Worm (Caenorhabditis elegans) whole organism, late embryonic: ENCODE data around the gene T10B9.9.

Experiments
- C38D4.7 ChIP-seq: fragments of 200-800 bp; sonication (Bioruptor generic); optimal IDR thresholded peaks from 2 replicates; lab custom pipeline; 2018; ENCODE audit warnings: mild to moderate bottlenecking, missing genetic modification characterization, moderate library complexity, missing compliant biosample characterization
- F13H6.1 ChIP-seq: sonication (generic microtip); optimal IDR thresholded peaks from 2 replicates; lab custom pipeline; 2016; ENCODE audit warnings: missing genetic modification characterization, missing compliant biosample characterization
- K02D7.2 ChIP-seq: sonication (generic microtip); optimal IDR thresholded peaks from 2 replicates; lab custom pipeline; 2017; ENCODE audit warnings: mild to moderate bottlenecking, missing genetic modification characterization, missing compliant biosample characterization
- Y22D7AL.16 ChIP-seq: sonication (generic microtip); optimal IDR thresholded peaks from 2 replicates; lab custom pipeline; 2016; ENCODE audit warnings: missing genetic modification characterization, missing compliant biosample characterization
- ahr-1 ChIP-seq: sonication (generic microtip); optimal IDR thresholded peaks from 2 replicates; lab custom pipeline; 2016; ENCODE audit warnings: missing genetic modification characterization, missing compliant biosample characterization
- ceh-14 ChIP-seq: sonication (generic microtip); optimal IDR thresholded peaks from 2 replicates; lab custom pipeline; 2016; ENCODE audit warnings: missing genotype, missing genetic modification characterization, missing compliant biosample characterization
- ceh-18 ChIP-seq: sonication (generic microtip); optimal IDR thresholded peaks from 2 replicates; lab custom pipeline; 2016; ENCODE audit warnings: missing genetic modification characterization, missing compliant biosample characterization
- ceh-2 ChIP-seq: sonication (generic microtip); optimal IDR thresholded peaks from 2 replicates; lab custom pipeline; 2016; ENCODE audit warnings: missing genotype, missing genetic modification characterization, missing compliant biosample characterization
- ceh-22 ChIP-seq: sonication (generic microtip); optimal IDR thresholded peaks from 2 replicates; lab custom pipeline; 2017; ENCODE audit warnings: missing biosample characterization, missing genetic modification characterization
- ceh-24 ChIP-seq: sonication (generic microtip); optimal IDR thresholded peaks from 2 replicates; lab custom pipeline; 2016; ENCODE audit warnings: mild to moderate bottlenecking, missing genetic modification characterization, missing compliant biosample characterization
- ceh-31 ChIP-seq: sonication (generic microtip); optimal IDR thresholded peaks from 2 replicates; lab custom pipeline; 2016; ENCODE audit warnings: missing genetic modification characterization, missing compliant biosample characterization
- ceh-34 ChIP-seq: sonication (generic microtip); optimal IDR thresholded peaks from 2 replicates; lab custom pipeline; 2016; ENCODE audit warnings: mild to moderate bottlenecking, missing genetic modification characterization, missing compliant biosample characterization
- ceh-45 ChIP-seq: fragments of 200-800 bp; sonication (Bioruptor generic); IDR thresholded peaks from 2 replicates; pipeline ENCODE4 v1.3.6; 2022; ENCODE audit warnings: missing genetic modification reagents, missing genetic modification characterization, missing compliant biosample characterization
- ceh-6 ChIP-seq: fragments of 200-800 bp; sonication (Bioruptor generic); optimal IDR thresholded peaks from 2 replicates; lab custom pipeline; 2018; ENCODE audit warnings: mild to moderate bottlenecking, missing genetic modification characterization, missing compliant biosample characterization
- ceh-9 ChIP-seq: sonication (generic microtip); optimal IDR thresholded peaks from 2 replicates; lab custom pipeline; 2016; ENCODE audit warnings: mild to moderate bottlenecking, missing genetic modification characterization, inconsistent platforms, missing compliant biosample characterization
- che-1 ChIP-seq: sonication (generic microtip); optimal IDR thresholded peaks from 2 replicates; lab custom pipeline; 2016; ENCODE audit warnings: mild to moderate bottlenecking, missing genetic modification characterization, missing compliant biosample characterization
- elt-2 ChIP-seq: sonication (generic microtip); optimal IDR thresholded peaks from 2 replicates; lab custom pipeline; 2016; ENCODE audit warnings: missing genetic modification reagents, missing genetic modification characterization, missing compliant biosample characterization
- elt-4 ChIP-seq: sonication (generic microtip); optimal IDR thresholded peaks from 2 replicates; lab custom pipeline; 2016; ENCODE audit warnings: missing genetic modification characterization, missing compliant biosample characterization
- fax-1 ChIP-seq: sonication (generic microtip); optimal IDR thresholded peaks from 2 replicates; lab custom pipeline; 2016; ENCODE audit warnings: missing genotype, missing genetic modification characterization, missing compliant biosample characterization
- fkh-10 ChIP-seq: fragments of 150-350 bp; optimal IDR thresholded peaks from 2 replicates; lab custom pipeline; 2014; ENCODE audit warnings: missing biosample characterization, missing genetic modification reagents, missing genetic modification characterization
- hlh-15 ChIP-seq: sonication (generic microtip); optimal IDR thresholded peaks from 2 replicates; lab custom pipeline; 2016; ENCODE audit warnings: missing genetic modification characterization, missing compliant biosample characterization
- hlh-30 ChIP-seq: sonication (generic microtip); optimal IDR thresholded peaks from 2 replicates; lab custom pipeline; 2017; ENCODE audit warnings: antibody characterized with exemption, missing genetic modification characterization, missing compliant biosample characterization; ENCODE audit not compliant: insufficient read depth
- hlh-6 ChIP-seq: sonication (generic microtip); optimal IDR thresholded peaks from 2 replicates; lab custom pipeline; 2016; ENCODE audit warnings: missing genotype, missing genetic modification characterization, missing compliant biosample characterization
- hlh-8 ChIP-seq: sonication (generic microtip); optimal IDR thresholded peaks from 2 replicates; lab custom pipeline; 2016; ENCODE audit warnings: missing genotype, missing genetic modification characterization, missing compliant biosample characterization
- lim-6 ChIP-seq: sonication (generic microtip); optimal IDR thresholded peaks from 2 replicates; lab custom pipeline; 2016; ENCODE audit warnings: missing genetic modification characterization, missing compliant biosample characterization
- madf-2 ChIP-seq: sonication (generic microtip); optimal IDR thresholded peaks from 2 replicates; lab custom pipeline; 2017; ENCODE audit warnings: missing genetic modification characterization, missing compliant biosample characterization
- mec-3 ChIP-seq: sonication (generic microtip); optimal IDR thresholded peaks from 2 replicates; lab custom pipeline; 2016; ENCODE audit warnings: borderline replicate concordance, missing genetic modification characterization, missing compliant biosample characterization
- nhr-11 ChIP-seq: fragments of 150-350 bp; optimal IDR thresholded peaks from 2 replicates; lab custom pipeline; 2014; ENCODE audit warnings: missing biosample characterization, missing genetic modification characterization
- nhr-232 ChIP-seq: sonication (generic microtip); optimal IDR thresholded peaks from 2 replicates; lab custom pipeline; 2016; ENCODE audit warnings: missing genetic modification characterization, missing compliant biosample characterization
- npax-4 ChIP-seq: sonication (generic microtip); optimal IDR thresholded peaks from 2 replicates; lab custom pipeline; 2016; ENCODE audit warnings: missing genetic modification characterization, missing compliant biosample characterization
- odd-2 ChIP-seq: sonication (generic microtip); optimal IDR thresholded peaks from 2 replicates; lab custom pipeline; 2017; ENCODE audit warnings: antibody characterized with exemption, mild to moderate bottlenecking, missing genetic modification characterization, missing compliant biosample characterization
- pag-3 ChIP-seq: sonication (generic microtip); optimal IDR thresholded peaks from 2 replicates; lab custom pipeline; 2016; ENCODE audit warnings: missing compliant biosample characterization, missing genetic modification characterization, borderline replicate concordance
- pax-1 ChIP-seq: fragments of 150-350 bp; optimal IDR thresholded peaks from 2 replicates; lab custom pipeline; 2014; ENCODE audit warnings: missing biosample characterization, missing genetic modification characterization
- pha-2 ChIP-seq: sonication (generic microtip); optimal IDR thresholded peaks from 2 replicates; lab custom pipeline; 2017; ENCODE audit warnings: mild to moderate bottlenecking, missing genetic modification characterization, missing compliant biosample characterization
- pha-4 ChIP-seq: fragments of 150-350 bp; optimal IDR thresholded peaks from 2 replicates; lab custom pipeline; 2018; ENCODE audit warnings: missing biosample characterization, missing genetic modification reagents, missing genetic modification characterization
- pros-1 ChIP-seq: fragments of 150-350 bp; optimal IDR thresholded peaks from 2 replicates; lab custom pipeline; 2014; ENCODE audit warnings: missing biosample characterization, missing genetic modification reagents, missing genetic modification characterization
- ref-2 ChIP-seq: sonication (generic microtip); optimal IDR thresholded peaks from 2 replicates; lab custom pipeline; 2016; ENCODE audit warnings: missing genetic modification characterization, missing compliant biosample characterization
- sdc-2 ChIP-seq: sonication (generic microtip); optimal IDR thresholded peaks from 2 replicates; lab custom pipeline; 2016; ENCODE audit warnings: missing genotype, missing genetic modification characterization, missing compliant biosample characterization
- sox-2 ChIP-seq: fragments of 200-800 bp; sonication (Bioruptor generic); IDR thresholded peaks from 2 replicates; pipeline ENCODE4 v1.3.6; 2022; ENCODE audit warnings: missing genetic modification reagents, missing genetic modification characterization, missing compliant biosample characterization
- syd-9 ChIP-seq: sonication (generic microtip); optimal IDR thresholded peaks from 2 replicates; lab custom pipeline; 2016; ENCODE audit warnings: mild to moderate bottlenecking, missing genetic modification characterization, moderate library complexity, missing compliant biosample characterization
- ttx-3 ChIP-seq: sonication (generic microtip); optimal IDR thresholded peaks from 2 replicates; lab custom pipeline; 2016; ENCODE audit warnings: missing genetic modification reagents, missing genetic modification characterization, missing compliant biosample characterization
- unc-55 ChIP-seq: sonication (generic microtip); optimal IDR thresholded peaks from 2 replicates; lab custom pipeline; 2017; ENCODE audit warnings: missing biosample characterization, missing genetic modification reagents, missing genetic modification characterization
- unc-86 ChIP-seq: sonication (generic microtip); optimal IDR thresholded peaks from 2 replicates; lab custom pipeline; 2016; ENCODE audit warnings: missing genetic modification characterization, missing compliant biosample characterization
- zip-5 ChIP-seq: sonication (generic microtip); optimal IDR thresholded peaks from 2 replicates; lab custom pipeline; 2016; ENCODE audit warnings: missing genetic modification characterization, missing compliant biosample characterization
- ztf-16 ChIP-seq: sonication (generic microtip); optimal IDR thresholded peaks from 2 replicates; lab custom pipeline; 2017; ENCODE audit warnings: missing genetic modification characterization, missing compliant biosample characterization

Gene T10B9.9

DNA sequence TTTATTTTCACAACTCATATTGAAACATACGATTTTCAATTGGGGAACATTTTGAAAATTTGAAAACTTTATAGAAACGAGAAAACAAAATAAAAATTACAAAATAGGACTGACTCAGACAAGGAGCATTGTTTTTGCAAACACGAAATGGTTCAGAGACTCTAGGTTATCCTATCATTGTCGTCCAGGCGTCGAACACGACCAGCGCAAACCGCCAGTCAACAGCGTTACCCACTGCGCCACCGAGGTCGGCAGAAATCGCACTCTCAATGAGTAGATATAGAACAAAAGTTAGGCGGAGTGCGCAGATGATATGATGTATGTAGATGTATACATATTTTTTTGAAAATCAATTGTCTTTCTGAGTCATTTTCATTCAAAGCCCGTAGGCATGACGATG, 1.0 kb downstream of the T10B9.9 start (continued):
- TF ChIP-seq zip-5 (tag; lab: Kevin White, UChicago) (peak; percentile 43), elt-4 (tag; lab: Kevin White, UChicago) (no peak), ceh-9 (tag; lab: Kevin White, UChicago) (peak; percentile 62), fkh-10 (GFP tag; lab: Kevin White, UChicago) (no peak), ceh-31 (peak; percentile 63), ceh-14 (tag; lab: Kevin White, UChicago) (peak; percentile 87), unc-86 (peak; percentile 87), ceh-34 (tag; lab: Kevin White, UChicago) (peak; percentile 81), sox-2 (peak; percentile 83), Y22D7AL.16 (peak; percentile 66), elt-2 (tag; lab: Kevin White, UChicago) (peak; percentile 90), npax-4 (tag; lab: Kevin White, UChicago) (peak; percentile 50), sdc-2 (tag; lab: Kevin White, UChicago) (peak; percentile 79), pag-3 (tag; lab: Kevin White, UChicago) (no peak), ceh-2 (peak; percentile 76), syd-9 (peak; percentile 78), nhr-11 (no peak), pha-4 (tag; lab: Kevin White, UChicago) (no peak), mec-3 (no peak), pha-2 (tag; lab: Kevin White, UChicago) (peak; percentile 78), pax-1 (tag; lab: Kevin White, UChicago) (no peak), ceh-18 (tag; lab: Kevin White, UChicago) (peak; percentile 10), C38D4.7 (GFP tag; lab: Kevin White, UChicago) (peak; percentile 81), madf-2 (peak; percentile 58), ceh-45 (GFP tag; lab: Robert Waterston, UW) (0 out of 2 replicates have a peak, but pooled peaks have one; percentile 61), ceh-6 (GFP tag; lab: Kevin White, UChicago) (peak; percentile 84), hlh-8 (tag; lab: Kevin White, UChicago) (no peak), unc-55 (GFP tag; lab: Kevin White, UChicago) (no peak), hlh-30 (tag; lab: Kevin White, UChicago) (peak; percentile 2), lim-6 (tag; lab: Kevin White, UChicago) (peak; percentile 32), nhr-232 (tag; lab: Kevin White, UChicago) (peak; percentile 79), odd-2 (no peak), ceh-22 (no peak), ahr-1 (tag; lab: Kevin White, UChicago) (no peak), fax-1 (tag; lab: Kevin White, UChicago) (peak; percentile 68), ref-2 (tag; lab: Kevin White, UChicago) (peak; percentile 73)

DNA sequence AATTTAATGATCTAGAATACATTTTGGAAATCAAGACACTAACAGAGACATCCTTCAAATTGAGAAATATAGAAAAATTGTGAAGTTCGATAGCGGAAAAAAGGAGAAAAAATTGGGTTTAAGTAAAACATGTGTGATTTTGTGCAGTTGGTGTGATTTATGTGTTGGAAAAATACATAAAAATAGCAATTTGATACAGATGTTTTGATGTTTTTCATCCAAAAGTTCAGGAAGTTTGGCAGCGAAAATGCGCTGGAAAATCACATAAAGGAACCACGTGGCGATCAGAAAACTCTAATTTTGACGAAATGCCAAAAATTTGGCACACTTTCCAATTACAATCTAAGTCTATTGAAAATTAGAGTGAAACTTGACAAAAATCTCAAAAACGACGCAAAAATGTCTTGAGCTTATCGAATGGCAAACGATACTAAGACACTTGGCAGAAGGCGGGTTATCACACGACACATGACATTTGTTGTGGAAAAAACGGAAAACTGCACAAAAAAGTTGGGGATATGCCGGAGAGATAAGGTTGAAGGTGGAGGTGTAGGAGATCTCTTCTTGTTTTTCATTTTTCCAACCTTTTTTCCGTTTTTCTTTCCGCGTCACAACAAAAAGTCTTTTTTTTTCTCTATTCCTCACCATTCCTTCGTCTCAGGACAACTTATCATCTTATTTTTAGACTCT, 1.7 kb downstream of the T10B9.9 start, which contains the start of gene ZK1321.4:
Gene ZK1321.4 (minus strand): TSS at position 51 of the 690 bp plus-strand sequence.
- TF ChIP-seq hlh-6 (tag; lab: Kevin White, UChicago) = no peak
- no peak for TF ChIP-seq hlh-15
- no peak for TF ChIP-seq ttx-3 (tag; lab: Kevin White, UChicago)
- TF ChIP-seq madf-2 = no peak
- TF ChIP-seq F13H6.1 (tag; lab: Kevin White, UChicago) = no peak
- no peak for TF ChIP-seq ceh-24 (tag; lab: Kevin White, UChicago)
- no peak for TF ChIP-seq K02D7.2 (tag; lab: Kevin White, UChicago)
- no peak for TF ChIP-seq che-1 (tag; lab: Kevin White, UChicago)
- no peak for TF ChIP-seq pros-1 (tag; lab: Kevin White, UChicago)
- TF ChIP-seq ztf-16 = no peak
- TF ChIP-seq C38D4.7 (GFP tag; lab: Kevin White, UChicago) = no peak
- TF ChIP-seq hlh-8 (tag; lab: Kevin White, UChicago) = no peak
- no peak for TF ChIP-seq ceh-22
- no peak for TF ChIP-seq ceh-18 (tag; lab: Kevin White, UChicago)
